Fruit fly (Drosophila melanogaster) whole organism, wandering third instar larva: ENCODE measurements around the gene spel1.

Experiments used
- CG9705 ChIP-seq: fragments of 200-800 bp; sonication (Bioruptor generic); optimal IDR thresholded peaks from 2 replicates; lab custom pipeline; 2018; ENCODE audit warnings: missing biosample characterization, mild to moderate bottlenecking, missing genetic modification characterization
- CrebA ChIP-seq: fragments of 200-800 bp; sonication (Bioruptor generic); optimal IDR thresholded peaks from 2 replicates; lab custom pipeline; 2016; ENCODE audit warnings: missing biosample characterization, mild to moderate bottlenecking, missing genetic modification characterization, borderline replicate concordance
- Dfd ChIP-seq: fragments of >200 bp; optimal IDR thresholded peaks from 2 replicates; lab custom pipeline; 2017; ENCODE audit warnings: missing biosample characterization, missing genetic modification characterization
- Hr78 ChIP-seq: fragments of >200 bp; optimal IDR thresholded peaks from 2 replicates; lab custom pipeline; 2017; ENCODE audit warnings: missing biosample characterization, missing genetic modification characterization
- Vsx2 ChIP-seq: fragments of 200-300, 225-300 bp; sonication (Bioruptor generic); optimal IDR thresholded peaks from 2 replicates; lab custom pipeline; 2018; ENCODE audit warnings: missing biosample characterization, missing genetic modification characterization; ENCODE audit not compliant: partially characterized antibody
- foxo ChIP-seq, 2 experiments: fragments of 200-800 bp; sonication (Bioruptor generic); optimal IDR thresholded peaks; 2 replicates in 1 of 2; 3 replicates in 1 of 2; lab custom pipeline; 2016 to 2017; ENCODE audit warnings: missing biosample characterization in 2 of 2, missing genetic modification characterization in 2 of 2
- fru ChIP-seq: fragments of 200-800 bp; sonication (Bioruptor generic); optimal IDR thresholded peaks from 3 replicates; lab custom pipeline; 2016; ENCODE audit warnings: missing biosample characterization, mild to moderate bottlenecking, missing genetic modification characterization
- h ChIP-seq: fragments of 200-800 bp; sonication (Bioruptor generic); optimal IDR thresholded peaks from 3 replicates; lab custom pipeline; 2016; ENCODE audit warnings: missing biosample characterization, mild to moderate bottlenecking, missing genetic modification characterization
- pan ChIP-seq: fragments of >200 bp; optimal IDR thresholded peaks from 2 replicates; lab custom pipeline; 2017
- psq ChIP-seq: fragments of 200-800 bp; sonication (Bioruptor generic); optimal IDR thresholded peaks from 3 replicates; lab custom pipeline; 2017; ENCODE audit warnings: missing biosample characterization, mild to moderate bottlenecking, missing genetic modification characterization, moderate library complexity
- sv ChIP-seq: fragments of 200-800 bp; sonication (Bioruptor generic); optimal IDR thresholded peaks from 3 replicates; lab custom pipeline; 2016; ENCODE audit warnings: missing biosample characterization, missing genetic modification characterization
- usp ChIP-seq: fragments of >200 bp; optimal IDR thresholded peaks from 2 replicates; lab custom pipeline; 2017; ENCODE audit warnings: missing biosample characterization, missing genetic modification characterization
- woc ChIP-seq: sonication (Bioruptor generic); optimal IDR thresholded peaks from 2 replicates; lab custom pipeline; 2016; ENCODE audit warnings: missing biosample characterization, mild to moderate bottlenecking, missing genetic modification characterization

dm6 chr2L:14346588-14346987, 15.3 kb upstream of the spel1 start, which contains the start of gene Send2:
- TF ChIP-seq pan (no peak), h (GFP tag; lab: Kevin White, UChicago) (no peak), fru (GFP tag; lab: Kevin White, UChicago) (no peak), psq (no peak), foxo (GFP tag; optimal IDR thresholded peaks at IDR 0.05; lab: Kevin White, UChicago) (no peak), usp (GFP tag; lab: Kevin White, UChicago) (no peak), woc (GFP tag; lab: Kevin White, UChicago) (no peak), Hr78 (GFP tag; lab: Kevin White, UChicago) (no peak), CG9705 (GFP tag; lab: Kevin White, UChicago) (no peak), CrebA (GFP tag; lab: Kevin White, UChicago) (no peak), Dfd (GFP tag; lab: Kevin White, UChicago) (no peak), sv (GFP tag; lab: Kevin White, UChicago) (no peak), Vsx2 (no peak)
